Fruit fly (Drosophila melanogaster) whole organism, pupa: Measurements from ENCODE around the gene crq.
A peak's percentile ranks its signal among the peaks of the same experiment; 100 is the strongest.

Experiments used
- CG10348 ChIP-seq: fragments of 200-800 bp; sonication (Bioruptor generic); IDR thresholded peaks from 2 replicates; pipeline ENCODE4 v1.3.6; 2022; ENCODE audit warnings: missing biosample characterization, missing genetic modification characterization
- CG12605 ChIP-seq: fragments of 200-800 bp; sonication (Bioruptor generic); IDR thresholded peaks from 2 replicates; pipeline ENCODE4 v1.3.6; 2022; ENCODE audit warnings: missing biosample characterization, missing genetic modification characterization
- CG13204 ChIP-seq: fragments of 200-800 bp; sonication (Bioruptor generic); optimal IDR thresholded peaks from 2 replicates; lab custom pipeline; 2018; ENCODE audit warnings: missing biosample characterization, mild to moderate bottlenecking, missing genetic modification characterization, moderate library complexity
- CG14655 ChIP-seq: fragments of 200-800 bp; sonication (Bioruptor generic); optimal IDR thresholded peaks from 3 replicates; lab custom pipeline; 2017; ENCODE audit warnings: mild to moderate bottlenecking, missing biosample characterization, missing genetic modification reagents, missing genetic modification characterization
- CG15710 ChIP-seq: fragments of 200-800 bp; sonication (Bioruptor generic); optimal IDR thresholded peaks from 2 replicates; lab custom pipeline; 2018; ENCODE audit warnings: missing biosample characterization, mild to moderate bottlenecking, missing genetic modification characterization, moderate library complexity
- CG17806 ChIP-seq: fragments of 200-800 bp; sonication (Bioruptor generic); optimal IDR thresholded peaks from 2 replicates; lab custom pipeline; 2018; ENCODE audit warnings: missing biosample characterization, mild to moderate bottlenecking, missing genetic modification characterization, moderate library complexity
- CG32121 ChIP-seq: fragments of 200-800 bp; sonication (Bioruptor generic); IDR thresholded peaks from 2 replicates; pipeline ENCODE4 v1.3.6; 2022; ENCODE audit warnings: missing biosample characterization, missing genetic modification characterization
- CG34367 ChIP-seq: fragments of 200-800 bp; sonication (Bioruptor generic); optimal IDR thresholded peaks from 2 replicates; lab custom pipeline; 2018; ENCODE audit warnings: missing biosample characterization, mild to moderate bottlenecking, missing genetic modification characterization
- CG4496 ChIP-seq: fragments of 200-800 bp; sonication (Bioruptor generic); IDR thresholded peaks from 3 replicates; pipeline ENCODE4 v1.3.6; 2022; ENCODE audit warnings: missing biosample characterization, missing genetic modification characterization
- CG8159 ChIP-seq: fragments of 200-800 bp; sonication (Bioruptor generic); optimal IDR thresholded peaks from 3 replicates; lab custom pipeline; 2018; ENCODE audit warnings: missing biosample characterization, mild to moderate bottlenecking, missing genetic modification characterization, moderate library complexity
- CG8301 ChIP-seq: fragments of 200-800 bp; sonication (Bioruptor generic); optimal IDR thresholded peaks from 2 replicates; lab custom pipeline; 2018; ENCODE audit warnings: missing biosample characterization, mild to moderate bottlenecking, missing genetic modification characterization
- CG9948 ChIP-seq: fragments of 200-800 bp; sonication (Bioruptor generic); optimal IDR thresholded peaks from 2 replicates; lab custom pipeline; 2018; ENCODE audit warnings: missing biosample characterization, mild to moderate bottlenecking, missing genetic modification characterization, moderate library complexity
- D1 ChIP-seq: fragments of 200-800 bp; sonication (Bioruptor generic); optimal IDR thresholded peaks from 2 replicates; lab custom pipeline; 2018; ENCODE audit warnings: missing biosample characterization, mild to moderate bottlenecking, missing genetic modification characterization, moderate library complexity
- EcR ChIP-seq: fragments of 200-800 bp; sonication (Bioruptor generic); optimal IDR thresholded peaks from 3 replicates; lab custom pipeline; 2019; ENCODE audit warnings: missing biosample characterization, missing genetic modification characterization, mild to moderate bottlenecking, moderate library complexity, missing genetic modification reagents
- Ets98B ChIP-seq: fragments of 200-800 bp; sonication (Bioruptor generic); IDR thresholded peaks from 2 replicates; pipeline ENCODE4 v1.3.6; 2022; ENCODE audit warnings: missing biosample characterization, missing genetic modification characterization
- Pif1A ChIP-seq: fragments of 200-800 bp; sonication (Bioruptor generic); optimal IDR thresholded peaks from 3 replicates; lab custom pipeline; 2016; ENCODE audit warnings: missing biosample characterization, missing genetic modification characterization
- Pif1B ChIP-seq: fragments of 200-800 bp; sonication (Bioruptor generic); optimal IDR thresholded peaks from 3 replicates; lab custom pipeline; 2016; ENCODE audit warnings: missing biosample characterization, missing genetic modification characterization
- Snoo ChIP-seq: fragments of 200-800 bp; sonication (Bioruptor generic); optimal IDR thresholded peaks from 3 replicates; lab custom pipeline; 2017; ENCODE audit warnings: missing biosample characterization, mild to moderate bottlenecking, missing genetic modification characterization, inconsistent platforms
- fd96Ca ChIP-seq: fragments of 200-800 bp; sonication (Bioruptor generic); IDR thresholded peaks from 3 replicates; pipeline ENCODE4 v1.3.6; 2022; ENCODE audit warnings: missing biosample characterization, missing genetic modification characterization
- gl ChIP-seq: fragments of 200-800 bp; sonication (Bioruptor generic); optimal IDR thresholded peaks from 2 replicates; lab custom pipeline; 2018; ENCODE audit warnings: missing biosample characterization, mild to moderate bottlenecking, missing genetic modification characterization
- rn ChIP-seq: fragments of 200-800 bp; sonication (Bioruptor generic); IDR thresholded peaks from 2 replicates; pipeline ENCODE4 v1.3.6; 2022; ENCODE audit warnings: missing biosample characterization, missing genetic modification characterization

Gene crq

dm6 chr2L:496436-496835 lies 43.6 kb upstream of the crq start:
- TF ChIP-seq CG34367 (tag; lab: Kevin White, UChicago) (no peak), CG8301 (no peak), CG4496 (GFP tag; lab: Robert Waterston, UW) (no peak), CG9948 (no peak), CG10348 (no peak), CG8159 (no peak), fd96Ca (GFP tag; lab: Robert Waterston, UW) (no peak), CG17806 (tag; lab: Kevin White, UChicago) (no peak), CG13204 (GFP tag; lab: Kevin White, UChicago) (no peak), CG12605 (GFP tag; lab: Robert Waterston, UW) (no peak), CG15710 (tag; lab: Kevin White, UChicago) (no peak)

dm6 chr2L:495381-496240 lies 42.8 kb upstream of the crq start:
- TF ChIP-seq CG9948 (no peak), gl (tag; lab: Kevin White, UChicago) (no peak), Pif1B (GFP tag; lab: Kevin White, UChicago) (no peak), Ets98B (GFP tag; lab: Robert Waterston, UW) (no peak), CG8159 (no peak), CG13204 (GFP tag; lab: Kevin White, UChicago) (no peak), rn (GFP tag; lab: Robert Waterston, UW) (no peak), CG15710 (tag; lab: Kevin White, UChicago) (no peak), CG14655 (GFP tag; lab: Kevin White, UChicago) (no peak), CG8301 (no peak), CG10348 (no peak), Pif1A (GFP tag; lab: Kevin White, UChicago) (no peak), EcR (GFP tag; lab: Kevin White, UChicago) (no peak), Snoo (no peak), CG12605 (GFP tag; lab: Robert Waterston, UW) (no peak)

- TF ChIP-seq Snoo (peak; percentile 7), Pif1A (GFP tag; lab: Kevin White, UChicago) (peak; percentile 52), CG9948 (no peak), CG32121 (GFP tag; lab: Robert Waterston, UW) (peak; percentile 34; the same call in 1 of the 2 replicates), CG4496 (GFP tag; lab: Robert Waterston, UW) (no peak), Ets98B (GFP tag; lab: Robert Waterston, UW) (peak; percentile 18; the same call in 1 of the 2 replicates), CG15710 (tag; lab: Kevin White, UChicago) (peak; percentile 20)
- TF ChIP-seq, all 21 proteins: peak for 5
Observed at dm6 chr2L:493274-493673, 40.5 kb upstream of the crq start.

dm6 chr2L:492225-492624 lies 39.4 kb upstream of the crq start:
- no peak for TF ChIP-seq CG8301
- TF ChIP-seq CG12605 (GFP tag; lab: Robert Waterston, UW), result no peak
- no peak for TF ChIP-seq fd96Ca (GFP tag; lab: Robert Waterston, UW)
- TF ChIP-seq Pif1A (GFP tag; lab: Kevin White, UChicago), result no peak
- TF ChIP-seq CG17806 (tag; lab: Kevin White, UChicago), result no peak
- TF ChIP-seq CG34367 (tag; lab: Kevin White, UChicago), result no peak
- TF ChIP-seq Pif1B (GFP tag; lab: Kevin White, UChicago), result no peak
- TF ChIP-seq CG15710 (tag; lab: Kevin White, UChicago), result no peak
- TF ChIP-seq CG32121 (GFP tag; lab: Robert Waterston, UW), result no peak
- no peak for TF ChIP-seq Ets98B (GFP tag; lab: Robert Waterston, UW)
- no peak for TF ChIP-seq CG8159
- no peak for TF ChIP-seq rn (GFP tag; lab: Robert Waterston, UW)
- TF ChIP-seq CG13204 (GFP tag; lab: Kevin White, UChicago), result no peak
- no peak for TF ChIP-seq D1 (tag; lab: Kevin White, UChicago)
- TF ChIP-seq CG4496 (GFP tag; lab: Robert Waterston, UW), result no peak
- TF ChIP-seq gl (tag; lab: Kevin White, UChicago), result no peak
- TF ChIP-seq CG10348, result no peak
- TF ChIP-seq Snoo, result no peak
- TF ChIP-seq EcR (GFP tag; lab: Kevin White, UChicago), result no peak

- peak; percentile 56 for TF ChIP-seq CG14655 (GFP tag; lab: Kevin White, UChicago)
- TF ChIP-seq Pif1B (GFP tag; lab: Kevin White, UChicago), result peak; percentile 90
- peak; percentile 45 for TF ChIP-seq CG15710 (tag; lab: Kevin White, UChicago)
- peak; percentile 34 for TF ChIP-seq CG8301
- peak; percentile 55 for TF ChIP-seq CG34367 (tag; lab: Kevin White, UChicago)
- TF ChIP-seq CG13204 (GFP tag; lab: Kevin White, UChicago), result peak; percentile 58
- no peak for TF ChIP-seq CG10348
- TF ChIP-seq CG12605 (GFP tag; lab: Robert Waterston, UW), result peak; percentile 90
- peak; percentile 5 for TF ChIP-seq EcR (GFP tag; lab: Kevin White, UChicago)
- peak; percentile 64 for TF ChIP-seq CG4496 (GFP tag; lab: Robert Waterston, UW)
- peak; percentile 0 for TF ChIP-seq CG9948
- TF ChIP-seq gl (tag; lab: Kevin White, UChicago), result peak; percentile 53
- peak; percentile 30 for TF ChIP-seq CG17806 (tag; lab: Kevin White, UChicago)
- peak; percentile 72 for TF ChIP-seq Pif1A (GFP tag; lab: Kevin White, UChicago)
- TF ChIP-seq CG8159, result peak; percentile 39
- peak; percentile 44 for TF ChIP-seq Snoo
- TF ChIP-seq rn (GFP tag; lab: Robert Waterston, UW), result peak; percentile 41; the same call in 1 of the 2 replicates
- TF ChIP-seq D1 (tag; lab: Kevin White, UChicago), result no peak
- peak; percentile 83 for TF ChIP-seq Ets98B (GFP tag; lab: Robert Waterston, UW)
- TF ChIP-seq fd96Ca (GFP tag; lab: Robert Waterston, UW), result peak; percentile 63; the same call in 2 of the 3 replicates
- peak; percentile 55; the same call in 1 of the 2 replicates for TF ChIP-seq CG32121 (GFP tag; lab: Robert Waterston, UW)
- TF ChIP-seq, all 21 proteins: peak for 19
Observed at dm6 chr2L:490150-491095, 37.6 kb upstream of the crq start.
